Fruit fly (Drosophila melanogaster): Measurements from ENCODE around the gene Elp6.
A peak's percentile ranks its signal among the peaks of the same experiment; 100 is the strongest.

The Elp6 gene

dm6 chr3R:13360108-13360507, 6.6 kb downstream of the Elp6 start (continued):
- TF ChIP-seq CG8632 (GFP tag; optimal IDR thresholded peaks at IDR 0.05) (no peak), CG11902 (GFP tag; optimal IDR thresholded peaks at IDR 0.05) (no peak), CG8119 (GFP tag; IDR thresholded peaks at IDR 0.05) (no peak), Met (GFP tag; optimal IDR thresholded peaks at IDR 0.05) (peak; percentile 23), Eip78C (GFP tag) (peak; percentile 49), CG6276 (GFP tag; optimal IDR thresholded peaks at IDR 0.05) (no peak), topi (GFP tag; optimal IDR thresholded peaks at IDR 0.05) (no peak), spab (GFP tag; optimal IDR thresholded peaks at IDR 0.05) (no peak), dac (GFP tag; optimal IDR thresholded peaks at IDR 0.05) (no peak), CG11294 (GFP tag; IDR thresholded peaks at IDR 0.05) (no peak), Blimp-1 (GFP tag; optimal IDR thresholded peaks at IDR 0.05) (no peak), dsx (GFP tag; optimal IDR thresholded peaks at IDR 0.05; ENCODE audit: poor library complexity, severe bottlenecking) (no peak), salr (GFP tag; optimal IDR thresholded peaks at IDR 0.05) (no peak), Hr38 (GFP tag; optimal IDR thresholded peaks at IDR 0.05) (no peak), ss (GFP tag; optimal IDR thresholded peaks at IDR 0.05) (no peak), vri (GFP tag; optimal IDR thresholded peaks at IDR 0.05) (no peak), CG34406 (GFP tag; optimal IDR thresholded peaks at IDR 0.05) (no peak), Ets96B (tag; optimal IDR thresholded peaks at IDR 0.05) (no peak), fkh (GFP tag; optimal IDR thresholded peaks at IDR 0.05) (no peak), CG8319 (GFP tag; optimal IDR thresholded peaks at IDR 0.05) (no peak), CG6854 (GFP tag; optimal IDR thresholded peaks at IDR 0.05) (no peak)

dm6 chr3R:13356960-13357359, 9.8 kb downstream of the Elp6 start:
- no peak for TF ChIP-seq CG3032 (tag; optimal IDR thresholded peaks at IDR 0.05)
- no peak for TF ChIP-seq CG8632 (GFP tag; optimal IDR thresholded peaks at IDR 0.05)
- TF ChIP-seq CG6808 (GFP tag; optimal IDR thresholded peaks at IDR 0.05): no peak
- no peak for TF ChIP-seq CG3919 (GFP tag; optimal IDR thresholded peaks at IDR 0.05)
- TF ChIP-seq achi (GFP tag; optimal IDR thresholded peaks at IDR 0.05): no peak
- TF ChIP-seq CG15336 (GFP tag; IDR thresholded peaks at IDR 0.05): no peak
- no peak for TF ChIP-seq fkh (GFP tag; optimal IDR thresholded peaks at IDR 0.05)
- no peak for TF ChIP-seq fd85E (GFP tag; optimal IDR thresholded peaks at IDR 0.05)
- TF ChIP-seq dac (GFP tag; optimal IDR thresholded peaks at IDR 0.05): no peak
- TF ChIP-seq CG11294 (GFP tag; IDR thresholded peaks at IDR 0.05): no peak

- TF ChIP-seq esn (GFP tag; optimal IDR thresholded peaks at IDR 0.05) (no peak), pdm3 (GFP tag; optimal IDR thresholded peaks at IDR 0.05) (no peak), Eip78C (GFP tag) (no peak), Hr39 (GFP tag; optimal IDR thresholded peaks at IDR 0.05) (no peak), Eip93F (GFP tag; optimal IDR thresholded peaks at IDR 0.05) (no peak), Ets21C (GFP tag; optimal IDR thresholded peaks at IDR 0.05) (no peak)
Measured at dm6 chr3R:13353373-13353772, 13.3 kb downstream of the Elp6 start, which contains the start of gene mthl12. mthl12 (plus strand) TSS chr3R:13353673.

dm6 chr3R:13338030-13338429, 28.7 kb downstream of the Elp6 start, which contains the start of gene PK2-R1:
PK2-R1 (plus strand) TSS chr3R:13338330.
- no peak for TF ChIP-seq CG7368 (GFP tag; optimal IDR thresholded peaks at IDR 0.05)
- TF ChIP-seq CG1621 (tag; optimal IDR thresholded peaks at IDR 0.05): no peak
- TF ChIP-seq Eip78C (GFP tag): no peak
- TF ChIP-seq CG34406 (GFP tag; optimal IDR thresholded peaks at IDR 0.05): no peak
- TF ChIP-seq eg (GFP tag; IDR thresholded peaks at IDR 0.05): no peak
- TF ChIP-seq CG8319 (GFP tag; optimal IDR thresholded peaks at IDR 0.05): no peak
- no peak for TF ChIP-seq esn (GFP tag; optimal IDR thresholded peaks at IDR 0.05)
- no peak for TF ChIP-seq salr (GFP tag; optimal IDR thresholded peaks at IDR 0.05)
- TF ChIP-seq svp (GFP tag): no peak
- no peak for TF ChIP-seq Eip75B (GFP tag; optimal IDR thresholded peaks at IDR 0.05)
- no peak for TF ChIP-seq net (GFP tag; optimal IDR thresholded peaks at IDR 0.05)
